Worm (Caenorhabditis elegans): ENCODE results near the gene ZK792.5.

The ZK792.5 gene

DNA sequence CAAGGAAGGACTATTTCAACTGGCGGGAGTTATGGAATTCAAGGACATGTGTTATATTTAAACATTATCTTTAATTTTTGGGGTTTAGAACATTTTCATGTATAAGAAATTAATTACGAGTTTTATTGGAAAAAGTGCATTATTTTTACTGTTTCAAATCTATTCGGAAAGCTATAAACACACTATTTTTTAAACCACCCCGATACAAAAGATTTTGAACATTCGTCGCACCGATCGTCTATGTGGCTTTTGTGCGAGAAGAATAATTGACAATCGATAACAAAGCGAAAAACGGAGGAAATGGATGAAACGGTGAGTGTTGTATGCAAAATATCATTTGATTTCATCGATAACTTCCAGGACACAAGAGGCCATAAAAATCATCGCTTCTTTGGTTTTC lies 22.9 kb downstream of the ZK792.5 start, which contains the start of gene ZK809.9:
Gene ZK809.9, plus strand, starts transcription at position 301 of the 400 bp plus-strand sequence.
- TF ChIP-seq egl-27 (tag; optimal IDR thresholded peaks at IDR 0.05) (no peak), ceh-82 (tag; optimal IDR thresholded peaks at IDR 0.05) (no peak), nhr-76 (tag; optimal IDR thresholded peaks at IDR 0.05) (no peak), mdl-1 (tag; optimal IDR thresholded peaks at IDR 0.05) (no peak), fkh-10 (GFP tag; optimal IDR thresholded peaks at IDR 0.05) (no peak), fos-1 (tag; optimal IDR thresholded peaks at IDR 0.05) (no peak), unc-39 (tag; optimal IDR thresholded peaks at IDR 0.05) (no peak), nhr-28 (tag; optimal IDR thresholded peaks at IDR 0.05) (no peak), egl-5 (tag; optimal IDR thresholded peaks at IDR 0.05) (no peak), skn-1 (tag; optimal IDR thresholded peaks at IDR 0.05) (no peak)

- TF ChIP-seq nhr-237 (tag; optimal IDR thresholded peaks at IDR 0.05) (no peak), ceh-9 (tag; optimal IDR thresholded peaks at IDR 0.05) (no peak), unc-62 (GFP tag; optimal IDR thresholded peaks at IDR 0.05) (no peak), lsy-12 (tag; optimal IDR thresholded peaks at IDR 0.05) (no peak), nhr-11 (tag; optimal IDR thresholded peaks at IDR 0.05) (no peak), mml-1 (tag; optimal IDR thresholded peaks at IDR 0.05) (no peak), nhr-23 (tag; optimal IDR thresholded peaks at IDR 0.05) (no peak), elt-2 (tag; optimal IDR thresholded peaks at IDR 0.05) (no peak), tbx-2 (tag; optimal IDR thresholded peaks at IDR 0.05) (no peak), nhr-67 (tag; optimal IDR thresholded peaks at IDR 0.05) (no peak), ceh-28 (tag; optimal IDR thresholded peaks at IDR 0.05) (no peak), snpc-4 (tag; optimal IDR thresholded peaks at IDR 0.05) (no peak), aly-2 (tag; optimal IDR thresholded peaks at IDR 0.05) (no peak), mdl-1 (tag; optimal IDR thresholded peaks at IDR 0.05) (no peak), fkh-10 (GFP tag; optimal IDR thresholded peaks at IDR 0.05) (no peak), lin-15B (tag; optimal IDR thresholded peaks at IDR 0.05) (no peak), elt-1 (tag; optimal IDR thresholded peaks at IDR 0.05) (no peak)
These were observed 28.1 kb downstream of the ZK792.5 start, which contains the start of gene ZK792.1 for ce11 chrIV:11659794-11660312. Gene ZK792.1 (plus strand): TSS chrIV:11659844.

- no peak for TF ChIP-seq R02D3.7 (tag; optimal IDR thresholded peaks at IDR 0.05)
- peak; percentile 20 for TF ChIP-seq nfya-1 (tag; optimal IDR thresholded peaks at IDR 0.05; ENCODE audit: insufficient read depth)
- peak; percentile 34 for TF ChIP-seq hmg-11 (tag; optimal IDR thresholded peaks at IDR 0.05)
- no peak for TF ChIP-seq nhr-12 (tag; optimal IDR thresholded peaks at IDR 0.05)
- TF ChIP-seq fos-1 (tag; optimal IDR thresholded peaks at IDR 0.05): no peak
These were observed 31.7 kb downstream of the ZK792.5 start, which contains the start of gene ZK809.5 for ce11 chrIV:11656144-11656780. Gene ZK809.5 (plus strand): TSS chrIV:11656730.

DNA sequence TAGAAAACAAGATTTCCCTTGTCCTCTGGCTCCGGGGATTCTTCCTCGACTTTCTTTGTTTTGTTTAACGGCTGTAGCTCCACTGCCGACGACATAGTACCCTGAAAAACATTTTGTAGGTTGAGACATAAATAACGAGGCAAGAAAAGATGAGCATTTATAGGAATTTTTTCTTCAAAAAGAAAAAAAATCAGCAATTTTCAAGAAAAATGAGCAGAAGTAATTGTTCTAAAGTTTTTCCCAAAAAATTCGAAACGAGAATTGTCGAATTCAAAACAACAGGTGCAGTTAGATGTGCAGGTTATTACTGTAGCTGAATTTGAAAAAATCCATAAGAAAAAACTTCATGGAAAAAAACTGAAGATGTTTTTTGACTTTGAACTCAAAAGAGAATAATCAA lies 32.5 kb downstream of the ZK792.5 start, which contains the start of gene ent-1:
Gene ent-1, minus strand, starts transcription at position 101 of the 400 bp plus-strand sequence.
- TF ChIP-seq pha-4 (tag; optimal IDR thresholded peaks at IDR 0.05) (no peak), nhr-28 (tag; optimal IDR thresholded peaks at IDR 0.05) (no peak), lsy-12 (tag; optimal IDR thresholded peaks at IDR 0.05) (no peak), nhr-237 (tag; optimal IDR thresholded peaks at IDR 0.05) (no peak), aly-2 (tag; optimal IDR thresholded peaks at IDR 0.05) (no peak), nhr-67 (tag; optimal IDR thresholded peaks at IDR 0.05) (no peak), elt-1 (tag; optimal IDR thresholded peaks at IDR 0.05) (no peak), eor-1 (tag; optimal IDR thresholded peaks at IDR 0.05) (no peak), ZK546.5 (tag; optimal IDR thresholded peaks at IDR 0.05) (no peak), hmg-11 (tag; optimal IDR thresholded peaks at IDR 0.05) (no peak), nfya-1 (tag; optimal IDR thresholded peaks at IDR 0.05; ENCODE audit: insufficient read depth) (no peak), nhr-11 (tag; optimal IDR thresholded peaks at IDR 0.05) (no peak)

DNA sequence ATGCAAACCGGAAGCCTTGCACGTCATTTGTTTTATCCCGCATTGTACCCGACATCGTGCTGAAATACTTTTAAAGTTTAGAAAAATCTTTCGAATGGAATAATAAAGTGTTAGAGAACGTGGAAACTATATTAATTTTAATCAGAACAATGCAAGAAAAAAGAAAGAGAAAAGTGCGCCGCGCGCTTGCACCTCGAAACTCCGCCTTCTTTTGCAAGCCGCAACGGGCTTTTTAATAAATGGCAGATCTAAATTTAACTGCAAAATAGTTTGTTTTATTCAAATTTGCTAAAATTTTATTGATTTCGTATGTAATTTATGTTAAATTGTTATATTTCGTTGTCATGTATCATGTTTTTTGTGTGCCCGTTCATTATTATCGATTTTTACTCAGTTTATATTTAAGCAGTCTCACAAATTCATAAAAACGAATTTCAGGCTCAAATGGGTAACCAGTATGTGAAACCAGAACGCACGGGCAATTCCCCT lies 35.9 kb downstream of the ZK792.5 start, which contains the start of the genes acl-3 and ndub-6:
Gene acl-3, minus strand, starts transcription at position 59 of the 489 bp plus-strand sequence.
Gene ndub-6, plus strand, starts transcription at position 439 of the 489 bp plus-strand sequence.
- TF ChIP-seq pha-4 (tag; optimal IDR thresholded peaks at IDR 0.05): peak; percentile 16
- no peak for TF ChIP-seq ama-1 (optimal IDR thresholded peaks at IDR 0.05)
- no peak for TF ChIP-seq ZK546.5 (tag; optimal IDR thresholded peaks at IDR 0.05)
